Worm (Caenorhabditis elegans) whole organism, L4 larva: ENCODE results near the gene C47E12.12.

ENCODE experiments used
- F49E8.2 ChIP-seq: sonication (generic microtip); optimal IDR thresholded peaks from 2 replicates; lab custom pipeline; 2016; ENCODE audit warnings: missing compliant biosample characterization, mild to moderate bottlenecking, missing genetic modification characterization, borderline replicate concordance
- T20F7.1 ChIP-seq: fragments of 200-800 bp; sonication (Bioruptor generic); optimal IDR thresholded peaks from 2 replicates; lab custom pipeline; 2018; ENCODE audit warnings: mild to moderate bottlenecking, missing genetic modification characterization, missing compliant biosample characterization
- T26A8.4 ChIP-seq: fragments of 200-800 bp; sonication (Bioruptor generic); IDR thresholded peaks from 2 replicates; pipeline ENCODE4 v1.3.6; 2022; ENCODE audit warnings: missing genetic modification characterization, missing compliant biosample characterization
- Y105C5A.15 ChIP-seq: fragments of 200-800 bp; sonication (Bioruptor generic); IDR thresholded peaks from 2 replicates; pipeline ENCODE4 v1.3.6; 2022; ENCODE audit warnings: missing genetic modification characterization, missing compliant biosample characterization
- Y48G9A.11 ChIP-seq: fragments of 200-800 bp; sonication (Bioruptor generic); IDR thresholded peaks from 2 replicates; pipeline ENCODE4 v1.3.6; 2022; ENCODE audit warnings: missing genetic modification reagents, missing genetic modification characterization, missing compliant biosample characterization
- Y5F2A.4 ChIP-seq: fragments of 200-800 bp; sonication (Bioruptor generic); optimal IDR thresholded peaks from 2 replicates; lab custom pipeline; 2018; ENCODE audit warnings: mild to moderate bottlenecking, missing genetic modification characterization, missing compliant biosample characterization
- Y75B8A.6 ChIP-seq: fragments of 200-800 bp; sonication (Bioruptor generic); IDR thresholded peaks from 2 replicates; pipeline ENCODE4 v1.3.6; 2022; ENCODE audit warnings: missing genetic modification reagents, missing genetic modification characterization, missing compliant biosample characterization
- aha-1 ChIP-seq: fragments of 150-350 bp; peaks from one replicate; lab custom pipeline; 2014; ENCODE audit warnings: missing biosample characterization, missing genetic modification characterization
- ceh-32 ChIP-seq: sonication (generic microtip); optimal IDR thresholded peaks from 2 replicates; lab custom pipeline; 2016; ENCODE audit warnings: mild to moderate bottlenecking, missing genetic modification characterization, missing compliant biosample characterization; ENCODE audit not compliant: poor library complexity
- ceh-62 ChIP-seq: sonication (generic microtip); optimal IDR thresholded peaks from 2 replicates; lab custom pipeline; 2017; ENCODE audit warnings: missing biosample characterization, missing genetic modification characterization
- ctbp-1 ChIP-seq: fragments of 200-800 bp; sonication (Bioruptor generic); IDR thresholded peaks from 2 replicates; pipeline ENCODE4 v1.3.6; 2022; ENCODE audit warnings: missing genetic modification reagents, missing genetic modification characterization, missing compliant biosample characterization
- daf-16 ChIP-seq, 3 experiments: sonication (generic microtip); optimal IDR thresholded peaks; 2 replicates each; lab custom pipeline; 2016 to 2017; ENCODE audit warnings: missing genetic modification characterization in 3 of 3, missing genetic modification reagents in 3 of 3, mild to moderate bottlenecking in 2 of 3, missing compliant biosample characterization in 2 of 3, missing biosample characterization in 1 of 3, moderate library complexity in 1 of 3
- dmd-9 ChIP-seq: fragments of 200-800 bp; sonication (Bioruptor generic); IDR thresholded peaks from 2 replicates; pipeline ENCODE4 v1.3.6; 2022; ENCODE audit warnings: missing genetic modification reagents, missing genetic modification characterization, missing compliant biosample characterization
- dpl-1 ChIP-seq: fragments of 150-350 bp; optimal IDR thresholded peaks from 2 replicates; lab custom pipeline; 2014; ENCODE audit warnings: missing biosample characterization, missing genetic modification reagents, missing genetic modification characterization
- egl-27 ChIP-seq: sonication (generic microtip); optimal IDR thresholded peaks from 3 replicates; lab custom pipeline; 2017; ENCODE audit warnings: missing biosample characterization, missing genetic modification reagents, missing genetic modification characterization
- fos-1 ChIP-seq: fragments of 150-350 bp; optimal IDR thresholded peaks from 2 replicates; lab custom pipeline; 2014; ENCODE audit warnings: missing biosample characterization, missing genetic modification characterization
- hlh-11 ChIP-seq: fragments of 200-800 bp; sonication (Bioruptor generic); optimal IDR thresholded peaks from 2 replicates; lab custom pipeline; 2018; ENCODE audit warnings: mild to moderate bottlenecking, missing genetic modification characterization, missing compliant biosample characterization
- hmg-1.1 ChIP-seq: fragments of 200-800 bp; sonication (Bioruptor generic); IDR thresholded peaks from 2 replicates; pipeline ENCODE4 v1.3.6; 2022; ENCODE audit warnings: missing genetic modification reagents, missing genetic modification characterization, missing compliant biosample characterization
- jun-1 ChIP-seq: fragments of 150-350 bp; optimal IDR thresholded peaks from 2 replicates; lab custom pipeline; 2014; ENCODE audit warnings: missing biosample characterization, missing genetic modification reagents, missing genetic modification characterization
- lin-1 ChIP-seq: fragments of 200-800 bp; sonication (Bioruptor generic); IDR thresholded peaks from 2 replicates; pipeline ENCODE4 v1.3.6; 2022; ENCODE audit warnings: missing genetic modification reagents, missing genetic modification characterization, missing compliant biosample characterization
- lin-15B ChIP-seq: fragments of 150-350 bp; sonication (generic microtip); optimal IDR thresholded peaks from 3 replicates; lab custom pipeline; 2014; ENCODE audit warnings: missing biosample characterization, missing genetic modification characterization
- lin-38 ChIP-seq: fragments of 200-800 bp; sonication (Bioruptor generic); IDR thresholded peaks from 2 replicates; pipeline ENCODE4 v1.3.6; 2022; ENCODE audit warnings: missing genetic modification reagents, missing genetic modification characterization, missing compliant biosample characterization
- lir-3 ChIP-seq: sonication (generic microtip); optimal IDR thresholded peaks from 2 replicates; lab custom pipeline; 2016; ENCODE audit warnings: mild to moderate bottlenecking, missing genetic modification characterization, missing compliant biosample characterization
- lsy-2 ChIP-seq, 2 experiments: fragments of 150-350 bp in 1 of 2; sonication (generic microtip) in 1 of 2; optimal IDR thresholded peaks; 2 replicates each; lab custom pipeline; 2014 to 2017; ENCODE audit warnings: missing biosample characterization in 2 of 2, missing genetic modification characterization in 2 of 2
- madf-9 ChIP-seq: fragments of 200-800 bp; sonication (Bioruptor generic); conservative IDR thresholded peaks from 2 replicates; pipeline ENCODE4 v1.3.6; 2022; ENCODE audit warnings: missing genetic modification reagents, missing genetic modification characterization, missing compliant biosample characterization
- mdt-29 ChIP-seq: fragments of 200-800 bp; sonication (Bioruptor generic); IDR thresholded peaks from 2 replicates; pipeline ENCODE4 v1.3.6; 2022; ENCODE audit warnings: missing genetic modification reagents, missing genetic modification characterization, missing compliant biosample characterization
- mes-2 ChIP-seq: sonication (generic microtip); optimal IDR thresholded peaks from 2 replicates; lab custom pipeline; 2016; ENCODE audit warnings: missing genotype, mild to moderate bottlenecking, missing genetic modification characterization, missing compliant biosample characterization; ENCODE audit not compliant: poor library complexity, severe bottlenecking
- nhr-11 ChIP-seq: fragments of 150-350 bp; optimal IDR thresholded peaks from 2 replicates; lab custom pipeline; 2014; ENCODE audit warnings: missing biosample characterization, missing genetic modification characterization
- nhr-237 ChIP-seq: sonication (generic microtip); optimal IDR thresholded peaks from 2 replicates; lab custom pipeline; 2017; ENCODE audit warnings: missing biosample characterization, missing genetic modification characterization
- nhr-77 ChIP-seq: fragments of 150-350 bp; optimal IDR thresholded peaks from 2 replicates; lab custom pipeline; 2014; ENCODE audit warnings: missing biosample characterization, missing genetic modification characterization
- pha-4 ChIP-seq, 2 experiments: fragments of 150-350 bp in 1 of 2; fragments of 200-800 bp in 1 of 2; sonication (Bioruptor generic) in 1 of 2; IDR thresholded peaks in 1 of 2; optimal IDR thresholded peaks in 1 of 2; 2 replicates each; pipeline versions ENCODE4 v1.3.6 to Lab custom; 2014 to 2022; ENCODE audit warnings: missing genetic modification characterization in 2 of 2, missing genetic modification reagents in 2 of 2, missing biosample characterization in 1 of 2, missing compliant biosample characterization in 1 of 2
- rbr-2 ChIP-seq: sonication (generic microtip); optimal IDR thresholded peaks from 2 replicates; lab custom pipeline; 2016; ENCODE audit warnings: missing genotype, missing genetic modification characterization, missing compliant biosample characterization
- saeg-2 ChIP-seq: fragments of 200-800 bp; sonication (Bioruptor generic); IDR thresholded peaks from 2 replicates; pipeline ENCODE4 v1.3.6; 2022; ENCODE audit warnings: missing genetic modification reagents, missing genetic modification characterization, missing compliant biosample characterization
- sdz-12 ChIP-seq: fragments of 200-800 bp; sonication (Bioruptor generic); optimal IDR thresholded peaks from 2 replicates; lab custom pipeline; 2018; ENCODE audit warnings: mild to moderate bottlenecking, missing genetic modification characterization, missing compliant biosample characterization
- set-16 ChIP-seq: fragments of 200-800 bp; sonication (Bioruptor generic); IDR thresholded peaks from 2 replicates; pipeline ENCODE4 v1.3.6; 2022; ENCODE audit warnings: missing genetic modification reagents, missing genetic modification characterization, missing compliant biosample characterization
- snpc-4 ChIP-seq: fragments of 150-350 bp; optimal IDR thresholded peaks from 2 replicates; lab custom pipeline; 2014; ENCODE audit warnings: missing biosample characterization, missing genetic modification characterization
- spr-3 ChIP-seq: fragments of 200-800 bp; sonication (Bioruptor generic); optimal IDR thresholded peaks from 2 replicates; lab custom pipeline; 2018; ENCODE audit warnings: mild to moderate bottlenecking, missing genetic modification characterization, missing compliant biosample characterization
- unc-130 ChIP-seq: sonication (generic microtip); optimal IDR thresholded peaks from 2 replicates; lab custom pipeline; 2016; ENCODE audit warnings: missing genetic modification reagents, missing genetic modification characterization, missing compliant biosample characterization
- unc-62 ChIP-seq, 3 experiments: fragments of 150-350 bp in 1 of 3; sonication (generic microtip); optimal IDR thresholded peaks in 2 of 3; peaks in 1 of 3; 1 replicate in 1 of 3; 2 replicates in 2 of 3; lab custom pipeline; 2014 to 2017; ENCODE audit warnings: missing biosample characterization in 3 of 3, missing genetic modification characterization in 3 of 3, missing genetic modification reagents in 3 of 3, missing genotype in 1 of 3
- zag-1 ChIP-seq: fragments of 150-350 bp; optimal IDR thresholded peaks from 2 replicates; lab custom pipeline; 2014; ENCODE audit warnings: missing biosample characterization, missing genetic modification characterization
- zfp-2 ChIP-seq: sonication (generic microtip); optimal IDR thresholded peaks from 2 replicates; lab custom pipeline; 2016; ENCODE audit warnings: mild to moderate bottlenecking, missing genetic modification characterization, missing compliant biosample characterization

C47E12.12 gene

ce11 chrIV:9976284-9976683, 3.8 kb upstream of the C47E12.12 start, which contains the start of gene C47E12.14:
C47E12.14 (minus strand) TSS chrIV:9976384.
- no peak for TF ChIP-seq Y105C5A.15 (GFP tag; lab: Robert Waterston, UW)

- no peak for TF ChIP-seq set-16 (GFP tag; lab: Robert Waterston, UW)
- TF ChIP-seq fos-1 (tag; lab: Kevin White, UChicago): no peak
- TF ChIP-seq lin-1: no peak
- TF ChIP-seq egl-27: no peak
- no peak for TF ChIP-seq aha-1 (tag; lab: Kevin White, UChicago)
- TF ChIP-seq lin-38 (GFP tag; lab: Robert Waterston, UW): no peak
- TF ChIP-seq Y48G9A.11 (GFP tag; lab: Robert Waterston, UW): no peak
- TF ChIP-seq nhr-77: no peak
- no peak for TF ChIP-seq zfp-2 (tag; lab: Kevin White, UChicago)
These were observed 1.9 kb upstream of the C47E12.12 start, which contains the start of gene C47E12.9 for ce11 chrIV:9974392-9974791. C47E12.9 (plus strand) TSS chrIV:9974692.

- TF ChIP-seq dpl-1 (no peak), mdt-29 (GFP tag; lab: Robert Waterston, UW) (no peak), jun-1 (no peak), unc-130 (GFP tag; lab: Kevin White, UChicago) (no peak), sdz-12 (GFP tag; lab: Kevin White, UChicago) (no peak), spr-3 (no peak), lsy-2 (tag; optimal IDR thresholded peaks at IDR 0.05; lab: Kevin White, UChicago) (no peak), saeg-2 (GFP tag; lab: Robert Waterston, UW) (no peak), madf-9 (GFP tag; lab: Robert Waterston, UW) (no peak)
These were observed 3.4 kb downstream of the C47E12.12 start, which contains the start of the genes kin-5 and C47E12.11 for ce11 chrIV:9969081-9969480. kin-5 (minus strand) TSS chrIV:9969181. C47E12.11 (plus strand) TSS chrIV:9969400.

- no peak for TF ChIP-seq mes-2
- no peak for TF ChIP-seq zag-1 (tag; lab: Kevin White, UChicago)
- no peak for TF ChIP-seq Y75B8A.6 (GFP tag; lab: Robert Waterston, UW)
- TF ChIP-seq jun-1: no peak
- no peak for TF ChIP-seq T20F7.1
These were observed 8.6 kb downstream of the C47E12.12 start, which contains the start of gene T13H10.2 for ce11 chrIV:9963945-9964344. T13H10.2 (plus strand) TSS chrIV:9964245.

- no peak for TF ChIP-seq pha-4 (GFP tag; IDR thresholded peaks at IDR 0.05; lab: Robert Waterston, UW)
- TF ChIP-seq pha-4 (tag; optimal IDR thresholded peaks at IDR 0.05; lab: Kevin White, UChicago): no peak
- no peak for TF ChIP-seq dmd-9 (GFP tag; lab: Robert Waterston, UW)
These were observed 19.2 kb downstream of the C47E12.12 start, which contains the start of gene gon-1 for ce11 chrIV:9953333-9953732. gon-1 (minus strand) TSS chrIV:9953433.

- TF ChIP-seq set-16 (GFP tag; lab: Robert Waterston, UW): no peak
- TF ChIP-seq hlh-11: peak; percentile 34
- TF ChIP-seq saeg-2 (GFP tag; lab: Robert Waterston, UW): no peak
- no peak for TF ChIP-seq F49E8.2
- no peak for TF ChIP-seq snpc-4 (tag; lab: Kevin White, UChicago)
- peak; percentile 53 for TF ChIP-seq nhr-11 (tag; lab: Kevin White, UChicago)
- TF ChIP-seq hmg-1.1 (GFP tag; lab: Robert Waterston, UW): no peak
- no peak for TF ChIP-seq nhr-237 (tag; lab: Kevin White, UChicago)
- TF ChIP-seq ctbp-1 (GFP tag; lab: Robert Waterston, UW): no peak
- no peak for TF ChIP-seq T26A8.4 (GFP tag; lab: Robert Waterston, UW)
- TF ChIP-seq unc-62 (GFP tag; optimal IDR thresholded peaks at IDR 0.05 in 1 of 2; lab: Kevin White, UChicago): peak in 1 of 2 experiments; percentile 86
- TF ChIP-seq unc-62 (tag; optimal IDR thresholded peaks at IDR 0.05; lab: Kevin White, UChicago): no peak
- TF ChIP-seq daf-16 (GFP tag; optimal IDR thresholded peaks at IDR 0.05; lab: Kevin White, UChicago): no peak
- no peak for TF ChIP-seq daf-16 (tag; optimal IDR thresholded peaks at IDR 0.05; lab: Kevin White, UChicago)
- TF ChIP-seq ceh-32 (tag; lab: Kevin White, UChicago): no peak
- no peak for TF ChIP-seq dmd-9 (GFP tag; lab: Robert Waterston, UW)
- TF ChIP-seq lin-15B (tag; lab: Kevin White, UChicago): no peak
- TF ChIP-seq rbr-2 (tag; lab: Kevin White, UChicago): no peak
- no peak for TF ChIP-seq Y5F2A.4
- no peak for TF ChIP-seq lir-3 (tag; lab: Kevin White, UChicago)
- no peak for TF ChIP-seq ceh-62 (tag; lab: Kevin White, UChicago)
- TF ChIP-seq fos-1 (tag; lab: Kevin White, UChicago): no peak
These were observed 24.5 kb downstream of the C47E12.12 start for ce11 chrIV:9948035-9948434.
